Fruit fly (Drosophila melanogaster) S2 (cell line): ENCODE measurements around the gene Ac13E.

Experiments used
- CG8478 ChIP-seq: fragments of >200 bp; optimal IDR thresholded peaks from 2 replicates; lab custom pipeline; 2018
- CTCF ChIP-seq, 2 experiments: fragments of >200 bp; optimal IDR thresholded peaks; 2 replicates each; lab custom pipeline; 2018

DNA sequence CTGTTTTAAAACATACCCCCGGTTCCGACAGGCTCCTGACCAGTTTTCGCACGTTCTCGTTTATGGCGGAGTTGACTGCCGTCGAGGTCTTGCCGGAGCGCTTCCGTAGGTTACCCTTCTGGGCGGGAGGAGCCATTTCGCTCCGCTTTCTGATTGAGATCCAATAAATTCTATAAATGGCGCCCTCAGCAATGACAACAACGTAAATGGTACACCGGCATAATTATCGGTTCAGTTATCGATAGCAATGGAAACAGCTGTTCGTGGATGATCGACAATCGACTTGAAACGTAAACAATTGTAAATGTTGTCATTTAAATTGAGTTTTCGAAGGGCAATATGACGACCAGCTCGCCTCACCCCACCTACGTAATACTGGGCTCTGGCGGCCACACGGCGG, 82.2 kb downstream of the Ac13E start, which contains the start of the genes Grip128 and Alg14:
- TF ChIP-seq CG8478 (lab: Kevin White, UChicago) (no peak), CTCF (optimal IDR thresholded peaks at IDR 0.05; lab: Kevin White, UChicago) (no peak)
